Fruit fly (Drosophila melanogaster): ENCODE data around the gene MED15.
A peak's percentile ranks its signal among the peaks of the same experiment; 100 is the strongest.

DNA sequence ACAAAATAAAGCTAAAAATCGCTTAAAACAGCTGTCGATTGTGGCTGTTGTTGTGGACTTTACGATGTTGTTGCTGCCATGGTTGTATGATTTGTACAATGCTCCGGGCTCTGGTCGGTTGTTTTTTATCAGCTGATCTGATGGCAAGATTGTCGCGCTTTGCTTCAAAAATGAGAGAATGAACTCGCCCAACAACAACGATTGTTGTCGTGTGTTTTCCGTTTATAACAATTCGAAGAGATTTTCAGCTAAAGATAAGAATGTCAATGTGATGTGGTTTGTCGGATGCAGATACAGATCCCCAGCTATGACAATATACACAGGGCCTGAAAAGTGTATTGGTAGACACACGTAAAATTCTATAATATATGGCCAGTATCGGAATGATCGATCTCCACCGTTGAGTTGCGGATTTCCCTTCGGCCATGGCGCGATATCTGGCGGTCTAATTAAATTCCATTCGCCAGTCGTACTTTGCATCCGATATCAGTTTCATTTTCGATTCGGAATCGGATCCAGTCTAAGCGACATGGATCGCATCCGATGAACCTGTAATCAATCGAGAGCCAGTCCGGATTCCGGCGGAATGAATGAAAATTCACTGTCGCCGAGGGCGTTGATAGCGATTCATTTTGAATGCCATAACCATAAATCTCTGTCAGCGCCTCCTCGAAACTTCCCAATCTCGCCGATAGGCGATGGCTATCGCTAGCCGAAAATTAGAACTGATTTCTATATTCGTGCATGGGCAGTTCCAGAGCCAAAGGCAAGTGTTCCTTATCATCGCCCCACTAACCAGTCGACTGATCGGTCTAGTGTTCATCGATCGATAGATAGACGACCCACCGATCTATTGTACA lies 22.8 kb downstream of the MED15 start:
- no peak for TF ChIP-seq lola (GFP tag; optimal IDR thresholded peaks at IDR 0.05)
- no peak for TF ChIP-seq Hnf4 (GFP tag; optimal IDR thresholded peaks at IDR 0.05)
- no peak for TF ChIP-seq usp (GFP tag; optimal IDR thresholded peaks at IDR 0.05)
- no peak for TF ChIP-seq Dfd (GFP tag; optimal IDR thresholded peaks at IDR 0.05)
- TF ChIP-seq br (GFP tag; optimal IDR thresholded peaks at IDR 0.05): no peak
- TF ChIP-seq sage (GFP tag; optimal IDR thresholded peaks at IDR 0.05): no peak
- TF ChIP-seq Myc (optimal IDR thresholded peaks at IDR 0.05): no peak
- no peak for TF ChIP-seq brk (GFP tag; optimal IDR thresholded peaks at IDR 0.05)
- no peak for TF ChIP-seq Rel (GFP tag; optimal IDR thresholded peaks at IDR 0.05)
- peak; percentile 33 for TF ChIP-seq Rel (tag; optimal IDR thresholded peaks at IDR 0.05)
- no peak for TF ChIP-seq OdsH (GFP tag; optimal IDR thresholded peaks at IDR 0.05)
- no peak for TF ChIP-seq CG32264 (GFP tag; optimal IDR thresholded peaks at IDR 0.05)
